Worm (Caenorhabditis elegans) whole organism, young adult: ENCODE measurements around the gene Y43F4A.1.

Experiments used
- B0035.1 ChIP-seq: sonication (generic microtip); optimal IDR thresholded peaks from 2 replicates; lab custom pipeline; 2016; ENCODE audit warnings: missing genetic modification characterization, mild to moderate bottlenecking, missing compliant biosample characterization, missing genotype, missing genetic modification reagents
- B0261.1 ChIP-seq: sonication (generic microtip); optimal IDR thresholded peaks from 2 replicates; lab custom pipeline; 2016; ENCODE audit warnings: mild to moderate bottlenecking, missing genetic modification characterization, moderate library complexity, missing compliant biosample characterization
- C17E4.6 ChIP-seq: fragments of 200-800 bp; sonication (Bioruptor generic); IDR thresholded peaks from 2 replicates; pipeline ENCODE4 v1.3.6; 2022; ENCODE audit warnings: missing genetic modification reagents, missing genetic modification characterization, missing compliant biosample characterization
- F10E7.11 ChIP-seq: sonication (generic microtip); optimal IDR thresholded peaks from 2 replicates; lab custom pipeline; 2017; ENCODE audit warnings: mild to moderate bottlenecking, missing genetic modification characterization, moderate library complexity, missing compliant biosample characterization
- F22D6.2 ChIP-seq: sonication (generic microtip); optimal IDR thresholded peaks from 2 replicates; lab custom pipeline; 2016; ENCODE audit warnings: mild to moderate bottlenecking, missing genetic modification characterization, missing compliant biosample characterization
- F52B5.7 ChIP-seq: sonication (generic microtip); optimal IDR thresholded peaks from 2 replicates; lab custom pipeline; 2016; ENCODE audit warnings: mild to moderate bottlenecking, missing genetic modification characterization, missing compliant biosample characterization
- Y53F4B.3 ChIP-seq: fragments of 200-800 bp; sonication (Bioruptor generic); IDR thresholded peaks from 2 replicates; pipeline ENCODE4 v1.3.6; 2022; ENCODE audit warnings: missing genetic modification reagents, missing genetic modification characterization, missing compliant biosample characterization
- Y53G8AR.9 ChIP-seq: fragments of 200-800 bp; sonication (Bioruptor generic); conservative IDR thresholded peaks from 2 replicates; pipeline ENCODE4 v1.3.6; 2022; ENCODE audit warnings: missing genetic modification reagents, missing genetic modification characterization, missing compliant biosample characterization
- Y56A3A.18 ChIP-seq: fragments of 200-800 bp; sonication (Bioruptor generic); IDR thresholded peaks from 2 replicates; pipeline ENCODE4 v1.3.6; 2022; ENCODE audit warnings: missing genetic modification reagents, missing genetic modification characterization, missing compliant biosample characterization
- Y95B8A.8 ChIP-seq: fragments of 200-800 bp; sonication (Bioruptor generic); IDR thresholded peaks from 2 replicates; pipeline ENCODE4 v1.3.6; 2022; ENCODE audit warnings: missing genetic modification reagents, missing genetic modification characterization, missing compliant biosample characterization
- akir-1 ChIP-seq: fragments of 200-800 bp; sonication (Bioruptor generic); optimal IDR thresholded peaks from 2 replicates; lab custom pipeline; 2018; ENCODE audit warnings: mild to moderate bottlenecking, missing genetic modification characterization, moderate library complexity, missing compliant biosample characterization
- cebp-2 ChIP-seq: fragments of 200-800 bp; sonication (Bioruptor generic); IDR thresholded peaks from 2 replicates; pipeline ENCODE4 v1.3.6; 2022; ENCODE audit warnings: missing genetic modification characterization, missing compliant biosample characterization
- ceh-40 ChIP-seq: fragments of 200-800 bp; sonication (Bioruptor generic); IDR thresholded peaks from 2 replicates; pipeline ENCODE4 v1.3.6; 2022; ENCODE audit warnings: missing genetic modification characterization, missing compliant biosample characterization
- ceh-79 ChIP-seq: sonication (generic microtip); optimal IDR thresholded peaks from 2 replicates; lab custom pipeline; 2017; ENCODE audit warnings: mild to moderate bottlenecking, missing genetic modification characterization, missing compliant biosample characterization
- ceh-91 ChIP-seq: fragments of 200-800 bp; sonication (Bioruptor generic); IDR thresholded peaks from 2 replicates; pipeline ENCODE4 v1.3.6; 2022; ENCODE audit warnings: missing genetic modification reagents, missing genetic modification characterization, missing compliant biosample characterization
- dox-1 ChIP-seq: fragments of 200-800 bp; sonication (Bioruptor generic); IDR thresholded peaks from 2 replicates; pipeline ENCODE4 v1.3.6; 2022; ENCODE audit warnings: missing genetic modification reagents, missing genetic modification characterization, missing compliant biosample characterization
- egrh-3 ChIP-seq: fragments of 200-800 bp; sonication (Bioruptor generic); IDR thresholded peaks from 2 replicates; pipeline ENCODE4 v1.3.6; 2022; ENCODE audit warnings: missing genetic modification reagents, missing genetic modification characterization, missing compliant biosample characterization
- ets-4 ChIP-seq: fragments of 200-800 bp; sonication (Bioruptor generic); optimal IDR thresholded peaks from 2 replicates; lab custom pipeline; 2018; ENCODE audit warnings: mild to moderate bottlenecking, missing genetic modification characterization, missing compliant biosample characterization
- let-607 ChIP-seq, 2 experiments: fragments of 200-800 bp in 1 of 2; sonication (Bioruptor generic) in 1 of 2; sonication (generic microtip) in 1 of 2; optimal IDR thresholded peaks; 2 replicates each; lab custom pipeline; 2016 to 2018; ENCODE audit warnings: mild to moderate bottlenecking in 2 of 2, missing compliant biosample characterization in 2 of 2, missing genetic modification characterization in 2 of 2, moderate library complexity in 2 of 2, missing genotype in 1 of 2
- lin-35 ChIP-seq, 3 experiments: fragments of 150-350 bp in 2 of 3; sonication (generic microtip) in 1 of 3; optimal IDR thresholded peaks; 2 replicates each; lab custom pipeline; 2014 to 2018; ENCODE audit warnings: missing biosample characterization in 3 of 3, missing genetic modification characterization in 3 of 3, missing genetic modification reagents in 3 of 3
- lir-1 ChIP-seq: fragments of 200-800 bp; sonication (Bioruptor generic); conservative IDR thresholded peaks from 2 replicates; pipeline ENCODE4 v1.3.6; 2022; ENCODE audit warnings: missing genetic modification reagents, missing genetic modification characterization, missing compliant biosample characterization
- mel-28 ChIP-seq: sonication (generic microtip); optimal IDR thresholded peaks from 2 replicates; lab custom pipeline; 2016; ENCODE audit warnings: borderline replicate concordance, mild to moderate bottlenecking, missing genetic modification characterization, missing compliant biosample characterization
- mes-4 ChIP-seq: sonication (generic microtip); optimal IDR thresholded peaks from 2 replicates; lab custom pipeline; 2016; ENCODE audit warnings: missing genotype, missing genetic modification characterization, missing compliant biosample characterization
- nfyb-1 ChIP-seq: fragments of 200-800 bp; sonication (Bioruptor generic); IDR thresholded peaks from 2 replicates; pipeline ENCODE4 v1.3.6; 2022; ENCODE audit warnings: missing genetic modification reagents, missing genetic modification characterization, missing compliant biosample characterization
- nhr-90 ChIP-seq: sonication (generic microtip); optimal IDR thresholded peaks from 2 replicates; lab custom pipeline; 2016; ENCODE audit warnings: missing genotype, mild to moderate bottlenecking, missing genetic modification characterization, missing compliant biosample characterization
- rcor-1 ChIP-seq: fragments of 200-800 bp; sonication (Bioruptor generic); IDR thresholded peaks from 2 replicates; pipeline ENCODE4 v1.3.6; 2022; ENCODE audit warnings: missing genetic modification reagents, missing genetic modification characterization, missing compliant biosample characterization
- sea-2 ChIP-seq: fragments of 200-800 bp; sonication (Bioruptor generic); IDR thresholded peaks from 2 replicates; pipeline ENCODE4 v1.3.6; 2022; ENCODE audit warnings: missing genetic modification characterization, missing compliant biosample characterization
- snpc-1.1 ChIP-seq: sonication (generic microtip); optimal IDR thresholded peaks from 2 replicates; lab custom pipeline; 2017; ENCODE audit warnings: missing genetic modification characterization, mild to moderate bottlenecking, missing compliant biosample characterization, antibody characterized with exemption, moderate library complexity, missing genotype, missing genetic modification reagents; ENCODE audit not compliant: insufficient read depth
- snpc-4 ChIP-seq, 5 experiments: fragments of 150-350 bp in 1 of 5; sonication (generic microtip) in 4 of 5; optimal IDR thresholded peaks; 2 replicates each; lab custom pipeline; 2014 to 2018; ENCODE audit warnings: missing genetic modification characterization in 5 of 5, missing biosample characterization in 3 of 5, antibody characterized with exemption in 2 of 5, mild to moderate bottlenecking in 2 of 5, missing compliant biosample characterization in 2 of 5, missing genotype in 2 of 5, moderate library complexity in 2 of 5, missing genetic modification reagents in 1 of 5
- tbp1 ChIP-seq: fragments of 200-800 bp; sonication (Bioruptor generic); optimal IDR thresholded peaks from 2 replicates; lab custom pipeline; 2018; ENCODE audit warnings: mild to moderate bottlenecking, missing genetic modification characterization, missing compliant biosample characterization
- zfh-2 ChIP-seq: fragments of 200-800 bp; sonication (Bioruptor generic); conservative IDR thresholded peaks from 2 replicates; pipeline ENCODE4 v1.3.6; 2022; ENCODE audit warnings: missing genetic modification reagents, missing genetic modification characterization, missing compliant biosample characterization
- ztf-22 ChIP-seq: fragments of 200-800 bp; sonication (Bioruptor generic); optimal IDR thresholded peaks from 2 replicates; lab custom pipeline; 2018; ENCODE audit warnings: mild to moderate bottlenecking, missing genetic modification characterization, moderate library complexity, missing compliant biosample characterization
- ztf-26 ChIP-seq: sonication (generic microtip); optimal IDR thresholded peaks from 2 replicates; lab custom pipeline; 2017; ENCODE audit warnings: missing genetic modification characterization, missing compliant biosample characterization
- ztf-28 ChIP-seq: fragments of 200-800 bp; sonication (Bioruptor generic); IDR thresholded peaks from 2 replicates; pipeline ENCODE4 v1.3.6; 2022; ENCODE audit warnings: missing genetic modification reagents, missing genetic modification characterization, missing compliant biosample characterization

Y43F4A.1 gene

ce11 chrIII:13201901-13202300, 21.0 kb upstream of the Y43F4A.1 start:
- no peak for TF ChIP-seq sea-2 (GFP tag; lab: Robert Waterston, UW)
- no peak for TF ChIP-seq mes-4
- TF ChIP-seq, all 124 proteins: peak for 0

DNA sequence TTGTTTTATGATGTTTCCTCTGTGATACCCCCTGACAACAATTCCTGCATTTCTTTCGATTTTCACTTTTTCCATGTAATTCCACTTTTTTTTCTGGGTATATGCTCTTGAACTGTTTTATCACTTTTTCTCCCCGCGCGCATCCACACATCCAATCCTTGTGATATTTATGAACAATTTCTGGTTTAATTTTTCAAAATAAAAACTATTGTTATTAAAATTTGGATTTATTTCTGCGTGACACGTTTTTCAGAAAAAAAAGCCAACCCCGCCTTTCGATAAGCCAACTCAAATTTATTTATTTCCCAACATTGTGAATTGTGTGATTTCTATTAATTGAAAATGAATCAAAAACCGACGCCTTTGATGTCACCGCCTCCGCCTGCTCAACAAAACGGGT, 18.2 kb upstream of the Y43F4A.1 start, which contains the start of gene Y39E4B.11:
Gene Y39E4B.11, plus strand, starts transcription at position 301 of the 400 bp plus-strand sequence.
- TF ChIP-seq nfyb-1 (0 out of 2 replicates have a peak, but pooled peaks have one; percentile 34), dox-1 (no peak)

ce11 chrIII:13208978-13209377, 13.9 kb upstream of the Y43F4A.1 start:
- TF ChIP-seq ceh-40 = no peak
- TF ChIP-seq C17E4.6 (GFP tag; lab: Robert Waterston, UW) = no peak
- no peak for TF ChIP-seq rcor-1
- no peak for TF ChIP-seq lin-35 (GFP tag; optimal IDR thresholded peaks at IDR 0.05; lab: Kevin White, UChicago)
- no peak for TF ChIP-seq F22D6.2 (tag; lab: Kevin White, UChicago)
- TF ChIP-seq cebp-2 (GFP tag; lab: Robert Waterston, UW) = no peak
- no peak for TF ChIP-seq ets-4

DNA sequence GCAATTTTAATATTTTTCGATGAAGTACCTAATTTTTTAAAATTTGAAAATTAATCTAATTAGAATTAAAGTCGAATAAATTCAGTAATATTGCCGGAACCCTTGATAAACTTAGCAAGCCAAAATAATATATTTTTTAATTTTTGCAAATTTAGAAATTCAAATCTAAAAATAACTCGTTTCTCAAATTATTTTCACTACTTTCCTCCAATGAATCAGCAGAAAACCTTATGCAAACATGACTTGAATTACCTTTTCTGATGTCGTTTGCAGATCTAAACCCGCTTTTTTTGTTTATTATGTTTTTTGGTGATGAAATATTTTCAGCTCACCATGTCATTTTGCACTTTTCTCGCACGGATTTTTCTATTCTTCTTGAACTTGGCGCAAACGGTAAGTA, 10.5 kb upstream of the Y43F4A.1 start, which contains the start of gene tsp-3:
Gene tsp-3, plus strand, starts transcription at position 301 of the 400 bp plus-strand sequence.
- TF ChIP-seq nhr-90 (tag; lab: Kevin White, UChicago) (no peak), akir-1 (GFP tag; lab: Kevin White, UChicago) (no peak), tbp1 (no peak), ztf-22 (GFP tag; lab: Kevin White, UChicago) (no peak), mes-4 (no peak), Y95B8A.8 (GFP tag; lab: Robert Waterston, UW) (no peak), zfh-2 (GFP tag; lab: Robert Waterston, UW) (no peak), F52B5.7 (tag; lab: Kevin White, UChicago) (no peak), egrh-3 (GFP tag; lab: Robert Waterston, UW) (no peak), Y53F4B.3 (GFP tag; lab: Robert Waterston, UW) (no peak), snpc-1.1 (no peak), cebp-2 (GFP tag; lab: Robert Waterston, UW) (no peak), ceh-91 (GFP tag; lab: Robert Waterston, UW) (no peak), ztf-26 (no peak), rcor-1 (no peak), mel-28 (tag; lab: Kevin White, UChicago) (no peak), Y56A3A.18 (no peak), F10E7.11 (tag; lab: Kevin White, UChicago) (no peak), ceh-79 (tag; lab: Kevin White, UChicago) (no peak)

DNA sequence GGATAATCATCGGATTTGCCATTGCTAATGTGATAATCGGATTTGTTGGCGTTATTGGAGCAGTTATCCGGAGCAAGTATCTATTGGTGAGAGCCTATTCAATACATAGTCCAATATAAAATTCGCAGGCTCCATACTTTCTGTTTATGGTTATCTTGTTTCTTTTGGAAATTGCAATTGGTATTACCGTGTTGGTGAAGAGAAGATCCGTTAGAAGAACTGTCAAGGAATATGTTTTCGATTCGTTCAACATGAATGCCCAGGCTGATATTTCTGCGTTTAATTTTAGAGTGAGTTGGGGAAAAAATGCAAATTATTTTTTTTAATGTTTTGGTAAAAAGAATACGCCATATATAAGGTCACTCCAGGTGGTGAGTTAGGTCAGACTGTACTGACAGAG, 9.8 kb upstream of the Y43F4A.1 start:
- TF ChIP-seq lir-1 (GFP tag; lab: Robert Waterston, UW) = no peak
- TF ChIP-seq let-607 (tag; optimal IDR thresholded peaks at IDR 0.05; lab: Kevin White, UChicago) = no peak
- no peak for TF ChIP-seq ztf-26
- TF ChIP-seq Y95B8A.8 (GFP tag; lab: Robert Waterston, UW) = no peak
- TF ChIP-seq sea-2 (GFP tag; lab: Robert Waterston, UW) = no peak
- no peak for TF ChIP-seq ztf-28 (GFP tag; lab: Robert Waterston, UW)

DNA sequence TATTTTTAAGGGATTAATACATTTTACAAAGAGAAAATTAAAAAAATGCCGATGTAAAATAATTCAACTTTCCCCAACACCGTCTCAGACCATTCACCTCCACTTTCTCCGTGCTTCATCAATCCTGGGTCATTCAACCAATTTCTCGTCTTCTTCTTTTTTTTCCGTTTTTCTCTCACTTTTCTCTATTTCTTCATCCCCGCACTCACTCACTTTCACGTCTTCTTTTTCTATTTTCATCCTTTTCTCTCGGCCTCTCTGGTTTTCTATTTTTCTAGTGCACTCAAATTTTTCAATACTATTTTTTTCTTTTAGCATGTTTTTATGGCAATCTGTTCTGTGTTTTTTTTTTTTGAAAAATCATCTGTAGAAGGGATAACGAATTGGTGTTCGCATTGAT, 7.2 kb upstream of the Y43F4A.1 start:
- TF ChIP-seq snpc-4 (GFP tag; optimal IDR thresholded peaks at IDR 0.05; lab: Kevin White, UChicago) = no peak
- TF ChIP-seq snpc-4 (tag; optimal IDR thresholded peaks at IDR 0.05; lab: Kevin White, UChicago) = no peak
- TF ChIP-seq B0035.1 (tag; lab: Kevin White, UChicago) = no peak
- no peak for TF ChIP-seq akir-1 (GFP tag; lab: Kevin White, UChicago)
- no peak for TF ChIP-seq B0261.1 (tag; lab: Kevin White, UChicago)
- no peak for TF ChIP-seq Y53G8AR.9 (GFP tag; lab: Robert Waterston, UW)
